Worm (Caenorhabditis elegans): Measurements from ENCODE around the gene F42A9.17.

DNA sequence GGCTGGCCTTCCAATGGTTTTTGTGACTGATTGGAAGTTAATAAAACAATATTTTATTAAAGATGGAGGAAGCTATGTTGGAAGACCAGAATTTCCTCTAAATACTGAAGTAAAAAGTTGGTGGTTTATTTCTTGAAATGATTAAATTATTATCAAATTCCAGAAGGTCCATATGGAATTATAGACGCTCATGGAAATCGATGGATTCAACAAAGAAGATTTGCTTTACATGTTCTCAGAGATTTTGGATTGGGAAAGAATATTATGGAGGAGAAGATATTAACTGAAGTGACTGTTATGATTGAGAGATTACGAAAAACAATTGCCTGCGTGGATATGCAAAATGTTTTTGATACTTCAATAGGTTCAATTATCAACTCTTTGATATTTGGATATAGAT lies 3.6 kb upstream of the F42A9.17 start:
- TF ChIP-seq unc-86 (tag; optimal IDR thresholded peaks at IDR 0.05) (no peak), sox-4 (tag; optimal IDR thresholded peaks at IDR 0.05) (no peak)

All from whole organism, L1 larva.